Worm (Caenorhabditis elegans): ENCODE data around the gene prp-8.

The prp-8 gene

ce11 chrIII:8142217-8142616 is 22.0 kb upstream of the prp-8 start:
- TF ChIP-seq rcor-1 (GFP tag; IDR thresholded peaks at IDR 0.05) (no peak), C06A6.2 (GFP tag; conservative IDR thresholded peaks at IDR 0.05) (no peak), ztf-22 (GFP tag; optimal IDR thresholded peaks at IDR 0.05) (no peak), ets-4 (GFP tag; optimal IDR thresholded peaks at IDR 0.05) (no peak), hlh-12 (tag; optimal IDR thresholded peaks at IDR 0.05) (no peak), ztf-6 (GFP tag; IDR thresholded peaks at IDR 0.05) (no peak), F10E7.11 (tag; optimal IDR thresholded peaks at IDR 0.05) (no peak), F39B2.1 (GFP tag; IDR thresholded peaks at IDR 0.05) (no peak), zfh-2 (GFP tag; conservative IDR thresholded peaks at IDR 0.05) (no peak), die-1 (tag; optimal IDR thresholded peaks at IDR 0.05) (no peak), nhr-90 (tag; optimal IDR thresholded peaks at IDR 0.05) (no peak), ceh-79 (tag; optimal IDR thresholded peaks at IDR 0.05) (no peak), C17E4.6 (GFP tag; IDR thresholded peaks at IDR 0.05) (no peak), ztf-25 (GFP tag; IDR thresholded peaks at IDR 0.05) (no peak), unc-130 (GFP tag; optimal IDR thresholded peaks at IDR 0.05) (no peak), F49E8.2 (tag; optimal IDR thresholded peaks at IDR 0.05; ENCODE audit: insufficient read depth) (no peak), lsl-1 (GFP tag; optimal IDR thresholded peaks at IDR 0.05) (no peak), madf-3 (GFP tag; IDR thresholded peaks at IDR 0.05) (no peak), nhr-179 (tag; optimal IDR thresholded peaks at IDR 0.05) (no peak), efl-1 (GFP tag; optimal IDR thresholded peaks at IDR 0.05) (no peak)

- TF ChIP-seq Y67H2A.10 (GFP tag; conservative IDR thresholded peaks at IDR 0.05): no peak
- TF ChIP-seq sea-2 (GFP tag; IDR thresholded peaks at IDR 0.05): no peak
- peak; percentile 51; the same call in 1 of the 2 replicates for TF ChIP-seq mcd-1 (GFP tag; IDR thresholded peaks at IDR 0.05)
- TF ChIP-seq attf-3 (GFP tag; conservative IDR thresholded peaks at IDR 0.05): peak; percentile 49
- no peak for TF ChIP-seq T07F8.4 (tag; optimal IDR thresholded peaks at IDR 0.05)
- TF ChIP-seq snpc-4 (GFP tag; optimal IDR thresholded peaks at IDR 0.05): peak; percentile 8
- TF ChIP-seq snpc-4 (tag; optimal IDR thresholded peaks at IDR 0.05): peak in 1 of 4 experiments; percentile 16
- no peak for TF ChIP-seq rpc-1 (optimal IDR thresholded peaks at IDR 0.05)
- no peak for TF ChIP-seq rpc-1 (tag; optimal IDR thresholded peaks at IDR 0.05)
- TF ChIP-seq madf-8 (GFP tag; conservative IDR thresholded peaks at IDR 0.05): no peak
- peak; percentile 46; the same call in 1 of the 2 replicates for TF ChIP-seq D2030.7 (GFP tag; IDR thresholded peaks at IDR 0.05)
- TF ChIP-seq rec-8 (tag; optimal IDR thresholded peaks at IDR 0.05): peak; percentile 21 to 53
- TF ChIP-seq F57C9.4 (tag; optimal IDR thresholded peaks at IDR 0.05): no peak
- TF ChIP-seq cebp-2 (GFP tag; IDR thresholded peaks at IDR 0.05): no peak
- no peak for TF ChIP-seq bed-1 (GFP tag; IDR thresholded peaks at IDR 0.05)
- TF ChIP-seq ceh-100 (GFP tag; IDR thresholded peaks at IDR 0.05): peak; percentile 58; the same call in 1 of the 2 replicates
- TF ChIP-seq nhr-179 (tag; optimal IDR thresholded peaks at IDR 0.05): no peak
- TF ChIP-seq K12H6.12 (tag; optimal IDR thresholded peaks at IDR 0.05): peak; percentile 35
- TF ChIP-seq madf-10 (tag; optimal IDR thresholded peaks at IDR 0.05): peak; percentile 1
- no peak for TF ChIP-seq hmg-1.2 (GFP tag; IDR thresholded peaks at IDR 0.05)
- peak; percentile 82 for TF ChIP-seq ZK185.1 (tag; optimal IDR thresholded peaks at IDR 0.05; ENCODE audit: poor library complexity, severe bottlenecking)
- peak; percentile 11 for TF ChIP-seq lin-54 (GFP tag; optimal IDR thresholded peaks at IDR 0.05)
- TF ChIP-seq rcor-1 (GFP tag; IDR thresholded peaks at IDR 0.05): peak; percentile 51; the same call in 1 of the 2 replicates
- TF ChIP-seq Y79H2A.3 (GFP tag; conservative IDR thresholded peaks at IDR 0.05): no peak
- peak; percentile 27 for TF ChIP-seq lin-40 (tag; optimal IDR thresholded peaks at IDR 0.05)
- peak; percentile 16 for TF ChIP-seq F23B12.7 (tag; optimal IDR thresholded peaks at IDR 0.05; ENCODE audit: insufficient read depth)
- TF ChIP-seq ekl-4 (GFP tag; IDR thresholded peaks at IDR 0.05): 0 out of 2 replicates have a peak, but pooled peaks have one; percentile 32
- no peak for TF ChIP-seq F57A8.1 (GFP tag; optimal IDR thresholded peaks at IDR 0.05)
- TF ChIP-seq F22D6.2 (tag; optimal IDR thresholded peaks at IDR 0.05): no peak
- peak; percentile 29 for TF ChIP-seq him-1 (tag; optimal IDR thresholded peaks at IDR 0.05)
- peak; percentile 27 for TF ChIP-seq lsl-1 (GFP tag; optimal IDR thresholded peaks at IDR 0.05)
These were observed 19.6 kb upstream of the prp-8 start, which contains the start of the genes C14B9.8 and mrpl-18 for ce11 chrIII:8144574-8145065. TSS of gene C14B9.8 (minus strand) at chrIII:8144629. TSS of gene mrpl-18 (plus strand) at chrIII:8145015.

All from whole organism, young adult.